Fruit fly (Drosophila melanogaster) whole organism, embryonic: ENCODE measurements around the gene DCTN6-p27.

Experiments
- Adf1 ChIP-seq: fragments of 200-800 bp; sonication (Bioruptor generic); IDR thresholded peaks from 2 replicates; pipeline ENCODE4 v1.3.6; 2022; ENCODE audit warnings: missing biosample characterization, missing genetic modification characterization
- Atf6 ChIP-seq: fragments of 200-800 bp; sonication (Bioruptor generic); IDR thresholded peaks from 2 replicates; pipeline ENCODE4 v1.3.6; 2022; ENCODE audit warnings: missing biosample characterization, missing genetic modification characterization
- Bteb2 ChIP-seq: fragments of 200-800 bp; sonication (Bioruptor generic); optimal IDR thresholded peaks from 2 replicates; lab custom pipeline; 2016; ENCODE audit warnings: missing biosample characterization, missing genetic modification characterization
- CG10366 ChIP-seq: fragments of 200-800 bp; sonication (Bioruptor generic); IDR thresholded peaks from 2 replicates; pipeline ENCODE4 v1.3.6; 2022; ENCODE audit warnings: missing biosample characterization, missing genetic modification characterization
- CG12942 ChIP-seq: fragments of 200-800 bp; sonication (Bioruptor generic); optimal IDR thresholded peaks from 3 replicates; lab custom pipeline; 2016; ENCODE audit warnings: missing biosample characterization, missing genetic modification characterization
- CG13775 ChIP-seq: fragments of 200-800 bp; sonication (Bioruptor generic); optimal IDR thresholded peaks from 3 replicates; lab custom pipeline; 2017; ENCODE audit warnings: missing biosample characterization, mild to moderate bottlenecking, missing genetic modification characterization
- CG15514 ChIP-seq: fragments of 200-800 bp; sonication (Bioruptor generic); optimal IDR thresholded peaks from 3 replicates; lab custom pipeline; 2017; ENCODE audit warnings: missing biosample characterization, missing genetic modification characterization, mild to moderate bottlenecking, moderate library complexity, missing genetic modification reagents
- CG1647 ChIP-seq: fragments of 200-800 bp; sonication (Bioruptor generic); optimal IDR thresholded peaks from 3 replicates; lab custom pipeline; 2016; ENCODE audit warnings: missing biosample characterization, missing genetic modification characterization
- CG16863 ChIP-seq: fragments of 200-800 bp; sonication (Bioruptor generic); optimal IDR thresholded peaks from 3 replicates; lab custom pipeline; 2016; ENCODE audit warnings: missing biosample characterization, missing genetic modification characterization
- CG18476 ChIP-seq: fragments of 200-800 bp; sonication (Bioruptor generic); optimal IDR thresholded peaks from 2 replicates; lab custom pipeline; 2016; ENCODE audit warnings: missing biosample characterization, mild to moderate bottlenecking, missing genetic modification characterization
- CG2875 ChIP-seq: fragments of 200-800 bp; sonication (Bioruptor generic); optimal IDR thresholded peaks from 2 replicates; lab custom pipeline; 2017; ENCODE audit warnings: missing biosample characterization, mild to moderate bottlenecking, missing genetic modification characterization, missing genetic modification reagents
- CG2889 ChIP-seq: fragments of 200-800 bp; sonication (Bioruptor generic); IDR thresholded peaks from 3 replicates; pipeline ENCODE4 v1.3.6; 2022; ENCODE audit warnings: missing biosample characterization, missing genetic modification characterization
- CG3163 ChIP-seq: fragments of 200-800 bp; sonication (Bioruptor generic); optimal IDR thresholded peaks from 3 replicates; lab custom pipeline; 2016; ENCODE audit warnings: missing biosample characterization, missing genetic modification characterization
- CG3726 ChIP-seq: fragments of 200-800 bp; sonication (Bioruptor generic); IDR thresholded peaks from 3 replicates; pipeline ENCODE4, ENCODE4 v1.3.6; 2022; ENCODE audit warnings: missing biosample characterization, missing genetic modification characterization
- CG6765 ChIP-seq: fragments of 200-800 bp; sonication (Bioruptor generic); optimal IDR thresholded peaks from 3 replicates; lab custom pipeline; 2017; ENCODE audit warnings: missing biosample characterization, mild to moderate bottlenecking, missing genetic modification characterization
- CG6813 ChIP-seq: fragments of 200-800 bp; sonication (Bioruptor generic); optimal IDR thresholded peaks from 2 replicates; lab custom pipeline; 2017; ENCODE audit warnings: missing biosample characterization, missing genetic modification characterization, mild to moderate bottlenecking, moderate library complexity, missing genetic modification reagents
- CG8359 ChIP-seq: fragments of 200-800 bp; sonication (Bioruptor generic); optimal IDR thresholded peaks from 2 replicates; lab custom pipeline; 2017; ENCODE audit warnings: missing biosample characterization, mild to moderate bottlenecking, missing genetic modification characterization, borderline replicate concordance
- CG8478 ChIP-seq: fragments of >200 bp; optimal IDR thresholded peaks from 2 replicates; lab custom pipeline; 2018
- CG9609 ChIP-seq: fragments of 200-800 bp; sonication (Bioruptor generic); optimal IDR thresholded peaks from 3 replicates; lab custom pipeline; 2016; ENCODE audit warnings: missing biosample characterization, missing genetic modification characterization
- CG9727 ChIP-seq: fragments of 200-800 bp; sonication (Bioruptor generic); optimal IDR thresholded peaks from 3 replicates; lab custom pipeline; 2017; ENCODE audit warnings: missing biosample characterization, mild to moderate bottlenecking, missing genetic modification characterization
- CG9797 ChIP-seq: fragments of 200-800 bp; sonication (Bioruptor generic); optimal IDR thresholded peaks from 3 replicates; lab custom pipeline; 2018; ENCODE audit warnings: missing biosample characterization, mild to moderate bottlenecking, missing genetic modification characterization
- CG9876 ChIP-seq: fragments of 200-800 bp; sonication (Bioruptor generic); optimal IDR thresholded peaks from 2 replicates; lab custom pipeline; 2016; ENCODE audit warnings: missing biosample characterization, missing genetic modification characterization
- D19B ChIP-seq: fragments of 200-800 bp; sonication (Bioruptor generic); optimal IDR thresholded peaks from 2 replicates; lab custom pipeline; 2017; ENCODE audit warnings: missing biosample characterization, mild to moderate bottlenecking, missing genetic modification characterization
- Dll ChIP-seq: fragments of 200-800 bp; sonication (Bioruptor generic); IDR thresholded peaks from 4 replicates; pipeline ENCODE4 v1.3.6; 2022; ENCODE audit warnings: missing biosample characterization, missing genetic modification characterization; ENCODE audit not compliant: partially characterized antibody
- GATAe ChIP-seq: fragments of 200-800 bp; sonication (Bioruptor generic); conservative IDR thresholded peaks from 2 replicates; pipeline ENCODE4 v1.3.6; 2022; ENCODE audit warnings: missing biosample characterization, missing genetic modification characterization
- HLH3B ChIP-seq: fragments of 200-800 bp; sonication (Bioruptor generic); IDR thresholded peaks from 2 replicates; pipeline ENCODE4 v1.3.6; 2022; ENCODE audit warnings: missing biosample characterization, missing genetic modification characterization
- HmgZ ChIP-seq: fragments of 200-800 bp; sonication (Bioruptor generic); optimal IDR thresholded peaks from 2 replicates; lab custom pipeline; 2018; ENCODE audit warnings: missing biosample characterization, mild to moderate bottlenecking, missing genetic modification characterization
- Hmx ChIP-seq: fragments of 200-800 bp; sonication (Bioruptor generic); optimal IDR thresholded peaks from 2 replicates; lab custom pipeline; 2016; ENCODE audit warnings: missing biosample characterization, missing genetic modification characterization
- Hsf ChIP-seq: fragments of 200-800 bp; sonication (Bioruptor generic); optimal IDR thresholded peaks from 3 replicates; lab custom pipeline; 2016; ENCODE audit warnings: missing biosample characterization, missing genetic modification characterization
- Neu2 ChIP-seq: fragments of 200-800 bp; sonication (Bioruptor generic); optimal IDR thresholded peaks from 3 replicates; lab custom pipeline; 2016; ENCODE audit warnings: missing biosample characterization, missing genetic modification characterization, borderline replicate concordance
- TFAM ChIP-seq: fragments of 200-800 bp; sonication (Bioruptor generic); optimal IDR thresholded peaks from 2 replicates; lab custom pipeline; 2017; ENCODE audit warnings: missing biosample characterization, missing genetic modification characterization, inconsistent platforms
- amos ChIP-seq: fragments of 200-800 bp; sonication (Bioruptor generic); IDR thresholded peaks from 2 replicates; pipeline ENCODE4 v1.3.6; 2022; ENCODE audit warnings: missing biosample characterization, missing genetic modification characterization; ENCODE audit not compliant: partially characterized antibody
- ap ChIP-seq: fragments of 200-800 bp; sonication (Bioruptor generic); IDR thresholded peaks from 2 replicates; pipeline ENCODE4 v1.3.6; 2022; ENCODE audit warnings: missing biosample characterization, missing genetic modification characterization
- cg ChIP-seq: fragments of 200-800 bp; sonication (Bioruptor generic); optimal IDR thresholded peaks from 3 replicates; lab custom pipeline; 2019; ENCODE audit warnings: missing biosample characterization, mild to moderate bottlenecking, missing genetic modification characterization, moderate library complexity
- crol ChIP-seq: fragments of 200-800 bp; sonication (Bioruptor generic); IDR thresholded peaks from 2 replicates; pipeline ENCODE4 v1.3.6; 2022; ENCODE audit warnings: missing biosample characterization, missing genetic modification characterization
- dan ChIP-seq: fragments of 200-800 bp; sonication (Bioruptor generic); IDR thresholded peaks from 2 replicates; pipeline ENCODE4 v1.3.6; 2022; ENCODE audit warnings: missing biosample characterization, missing genetic modification characterization
- ftz-f1 ChIP-seq: fragments of 200-800 bp; sonication (Bioruptor generic); optimal IDR thresholded peaks from 2 replicates; lab custom pipeline; 2016; ENCODE audit warnings: missing biosample characterization, missing genetic modification characterization
- gce ChIP-seq: fragments of 200-800 bp; sonication (Bioruptor generic); IDR thresholded peaks from 3 replicates; pipeline ENCODE4 v1.3.6; 2022; ENCODE audit warnings: missing biosample characterization, missing genetic modification characterization
- her ChIP-seq: fragments of 200-800 bp; sonication (Bioruptor generic); optimal IDR thresholded peaks from 2 replicates; lab custom pipeline; 2016; ENCODE audit warnings: missing biosample characterization, missing genetic modification characterization
- hkb ChIP-seq, 2 experiments: fragments of 200-800 bp in 1 of 2; fragments of >200 bp in 1 of 2; sonication (Bioruptor generic) in 1 of 2; IDR thresholded peaks in 1 of 2; optimal IDR thresholded peaks in 1 of 2; 2 replicates each; pipeline versions ENCODE4 v1.3.6 to Lab custom; 2017 to 2022; ENCODE audit warnings: missing biosample characterization in 1 of 2, missing genetic modification characterization in 1 of 2
- jumu ChIP-seq: fragments of 200-800 bp; sonication (Bioruptor generic); optimal IDR thresholded peaks from 3 replicates; lab custom pipeline; 2016; ENCODE audit warnings: missing biosample characterization, missing genetic modification characterization
- knrl ChIP-seq: fragments of 200-800 bp; sonication (Bioruptor generic); IDR thresholded peaks from 3 replicates; pipeline ENCODE4 v1.3.6; 2022; ENCODE audit warnings: missing biosample characterization, missing genetic modification characterization; ENCODE audit not compliant: partially characterized antibody
- lilli ChIP-seq: fragments of 200-800 bp; sonication (Bioruptor generic); optimal IDR thresholded peaks from 3 replicates; lab custom pipeline; 2016; ENCODE audit warnings: missing biosample characterization, missing genetic modification characterization
- mam ChIP-seq: fragments of 200-800 bp; sonication (Bioruptor generic); optimal IDR thresholded peaks from 3 replicates; lab custom pipeline; 2016; ENCODE audit warnings: missing biosample characterization, missing genetic modification characterization
- pnt ChIP-seq: fragments of 200-800 bp; sonication (Bioruptor generic); optimal IDR thresholded peaks from 3 replicates; lab custom pipeline; 2016; ENCODE audit warnings: missing biosample characterization, missing genetic modification characterization
- psq ChIP-seq: fragments of 200-800 bp; sonication (Bioruptor generic); optimal IDR thresholded peaks from 2 replicates; lab custom pipeline; 2017; ENCODE audit warnings: missing biosample characterization, missing genetic modification characterization
- stc ChIP-seq: fragments of 200-800 bp; sonication (Bioruptor generic); IDR thresholded peaks from 2 replicates; pipeline ENCODE4 v1.3.6; 2022; ENCODE audit warnings: missing biosample characterization, missing genetic modification characterization
- ttk ChIP-seq: fragments of 200-800 bp; sonication (Bioruptor generic); IDR thresholded peaks from 2 replicates; pipeline ENCODE4 v2.1.2; 2022; ENCODE audit warnings: missing biosample characterization, missing genetic modification characterization
- unpg ChIP-seq: fragments of 200-800 bp; sonication (Bioruptor generic); optimal IDR thresholded peaks from 3 replicates; lab custom pipeline; 2018; ENCODE audit warnings: missing biosample characterization, mild to moderate bottlenecking, missing genetic modification characterization, moderate library complexity

The DCTN6-p27 gene

dm6 chr2L:19158679-19159551 lies 26.8 kb downstream of the DCTN6-p27 start (continued):
- TF ChIP-seq mam (peak; percentile 48), CG9727 (GFP tag; lab: Kevin White, UChicago) (peak; percentile 42), ttk (GFP tag; lab: Robert Waterston, UW) (no peak), Dll (no peak), Hmx (GFP tag; lab: Kevin White, UChicago) (no peak), jumu (GFP tag; lab: Kevin White, UChicago) (peak; percentile 18), dan (no peak), CG9797 (GFP tag; lab: Kevin White, UChicago) (no peak), CG9876 (GFP tag; lab: Kevin White, UChicago) (no peak), HmgZ (tag; lab: Kevin White, UChicago) (no peak), gce (GFP tag; lab: Robert Waterston, UW) (no peak), ftz-f1 (no peak), GATAe (GFP tag; lab: Robert Waterston, UW) (no peak), Bteb2 (GFP tag; lab: Kevin White, UChicago) (no peak), unpg (peak; percentile 22), HLH3B (GFP tag; lab: Robert Waterston, UW) (no peak), hkb (optimal IDR thresholded peaks at IDR 0.05; lab: Kevin White, UChicago) (no peak), hkb (GFP tag; IDR thresholded peaks at IDR 0.05; lab: Robert Waterston, UW) (no peak), Neu2 (GFP tag; lab: Kevin White, UChicago) (no peak), CG3163 (peak; percentile 18), Adf1 (0 out of 2 replicates have a peak, but pooled peaks have one; percentile 7), stc (GFP tag; lab: Robert Waterston, UW) (peak; percentile 46; the same call in 1 of the 2 replicates), Atf6 (GFP tag; lab: Robert Waterston, UW) (peak; percentile 53; the same call in 1 of the 2 replicates), amos (GFP tag; lab: Robert Waterston, UW) (no peak), CG6765 (GFP tag; lab: Kevin White, UChicago) (no peak), pnt (peak; percentile 31), CG9609 (GFP tag; lab: Kevin White, UChicago) (no peak), CG12942 (GFP tag; lab: Kevin White, UChicago) (peak; percentile 16), CG10366 (GFP tag; lab: Robert Waterston, UW) (no peak; the same call in 1 of the 2 replicates), D19B (GFP tag; lab: Kevin White, UChicago) (no peak), knrl (peak; percentile 9; the same call in 1 of the 3 replicates), CG1647 (GFP tag; lab: Kevin White, UChicago) (peak; percentile 35), CG6813 (GFP tag; lab: Kevin White, UChicago) (peak; percentile 51), CG8478 (lab: Kevin White, UChicago) (no peak), CG8359 (peak; percentile 24), CG15514 (GFP tag; lab: Kevin White, UChicago) (peak; percentile 14), CG13775 (GFP tag; lab: Kevin White, UChicago) (peak; percentile 27), CG16863 (GFP tag; lab: Kevin White, UChicago) (peak; percentile 49), Hsf (peak; percentile 37), psq (GFP tag; lab: Kevin White, UChicago) (no peak), CG18476 (GFP tag; lab: Kevin White, UChicago) (peak; percentile 13), crol (GFP tag; lab: Robert Waterston, UW) (peak; percentile 53), CG2889 (GFP tag; lab: Robert Waterston, UW) (no peak), CG2875 (GFP tag; lab: Kevin White, UChicago) (peak; percentile 34), lilli (GFP tag; lab: Kevin White, UChicago) (peak; percentile 53), cg (GFP tag; lab: Kevin White, UChicago) (peak; percentile 84), her (GFP tag; lab: Kevin White, UChicago) (no peak), TFAM (no peak), ap (GFP tag; lab: Robert Waterston, UW) (0 out of 2 replicates have a peak, but pooled peaks have one; percentile 10), CG3726 (GFP tag; lab: Robert Waterston, UW) (no peak)
